Fruit fly (Drosophila melanogaster): ENCODE measurements around the gene CG7968.
A peak's percentile ranks its signal among the peaks of the same experiment; 100 is the strongest.

CG7968 gene

DNA sequence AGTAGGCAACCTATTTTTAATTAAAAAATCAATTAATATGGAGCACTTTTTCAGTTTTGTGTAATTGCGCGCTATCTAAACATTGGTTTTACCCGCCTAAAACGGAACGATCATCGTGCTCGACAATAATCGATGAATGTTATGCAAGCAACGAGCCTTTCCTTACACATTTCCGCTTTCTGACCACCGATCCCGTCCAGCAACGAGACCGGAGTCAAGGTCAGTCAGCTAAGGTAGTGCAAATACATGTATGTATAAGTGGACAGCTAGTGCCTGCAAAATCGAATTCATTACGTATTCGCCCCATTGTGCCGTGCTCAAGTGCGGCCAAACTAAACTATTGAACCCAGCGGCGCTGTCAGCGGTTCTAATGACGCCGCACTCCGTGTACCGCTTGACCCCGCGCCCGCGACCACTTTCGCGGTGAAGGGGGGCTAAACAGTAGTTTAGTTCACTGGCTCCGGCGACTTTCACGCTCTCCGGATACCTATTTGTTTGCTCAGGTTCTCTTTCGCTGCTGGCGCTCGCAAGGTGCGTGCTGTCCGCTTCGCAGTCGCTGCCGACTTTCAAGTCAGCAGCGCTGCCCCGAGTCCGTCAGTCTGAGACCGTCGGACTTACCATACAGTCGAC is 46.1 kb upstream of the CG7968 start, which contains the start of gene CAH1 (continued):
- TF ChIP-seq CG15514 (GFP tag; optimal IDR thresholded peaks at IDR 0.05) (peak; percentile 21), pnt (GFP tag; optimal IDR thresholded peaks at IDR 0.05) (no peak), HLHmδ (GFP tag; optimal IDR thresholded peaks at IDR 0.05) (no peak), exex (tag; optimal IDR thresholded peaks at IDR 0.05) (peak; percentile 71), rib (GFP tag; IDR thresholded peaks at IDR 0.05) (peak; percentile 54; the same call in 1 of the 2 replicates), CG2199 (GFP tag; IDR thresholded peaks at IDR 0.05) (no peak), Taf1 (GFP tag; IDR thresholded peaks at IDR 0.05) (no peak), Dbx (GFP tag; IDR thresholded peaks at IDR 0.05) (peak; percentile 44; the same call in 1 of the 3 replicates), Hr78 (GFP tag; optimal IDR thresholded peaks at IDR 0.05) (peak in 1 of 2 experiments; percentile 96), CG12769 (tag; optimal IDR thresholded peaks at IDR 0.05) (peak; percentile 83), Meics (GFP tag; optimal IDR thresholded peaks at IDR 0.05) (no peak), vvl (GFP tag; IDR thresholded peaks at IDR 0.05) (peak; percentile 57; the same call in 1 of the 2 replicates)

- TF ChIP-seq Lim3 (GFP tag; IDR thresholded peaks at IDR 0.05), result no peak
- TF ChIP-seq tin (GFP tag; optimal IDR thresholded peaks at IDR 0.05), result no peak
- TF ChIP-seq Med (GFP tag), result peak; percentile 64
- TF ChIP-seq so (GFP tag; IDR thresholded peaks at IDR 0.05), result peak; percentile 22; the same call in 1 of the 3 replicates
- peak; percentile 10 for TF ChIP-seq BtbVII (GFP tag; optimal IDR thresholded peaks at IDR 0.05)
- TF ChIP-seq CG18599 (GFP tag; optimal IDR thresholded peaks at IDR 0.05), result peak; percentile 26
- TF ChIP-seq gro (GFP tag; optimal IDR thresholded peaks at IDR 0.05), result peak; percentile 31
- no peak for TF ChIP-seq Atf3 (GFP tag; optimal IDR thresholded peaks at IDR 0.05)
- no peak for TF ChIP-seq Dp (GFP tag; optimal IDR thresholded peaks at IDR 0.05)
- TF ChIP-seq Max (GFP tag; optimal IDR thresholded peaks at IDR 0.05), result no peak
- peak; percentile 6 for TF ChIP-seq HHEX (GFP tag; optimal IDR thresholded peaks at IDR 0.05)
- no peak for TF ChIP-seq HLHmδ (GFP tag; optimal IDR thresholded peaks at IDR 0.05)
- no peak for TF ChIP-seq rib (GFP tag; IDR thresholded peaks at IDR 0.05)
- peak; percentile 93 for TF ChIP-seq exex (tag; optimal IDR thresholded peaks at IDR 0.05)
- TF ChIP-seq Sox100B (GFP tag; optimal IDR thresholded peaks at IDR 0.05), result no peak
- TF ChIP-seq CG1792 (GFP tag; optimal IDR thresholded peaks at IDR 0.05), result no peak
- TF ChIP-seq CG2116 (GFP tag; optimal IDR thresholded peaks at IDR 0.05), result no peak
- TF ChIP-seq ham (GFP tag; IDR thresholded peaks at IDR 0.05), result no peak
- TF ChIP-seq Elba2 (GFP tag; optimal IDR thresholded peaks at IDR 0.05), result no peak
- peak; percentile 50 for TF ChIP-seq grn (GFP tag; optimal IDR thresholded peaks at IDR 0.05)
- no peak for TF ChIP-seq tna (GFP tag; IDR thresholded peaks at IDR 0.05; ENCODE audit: partially characterized antibody)
- no peak for TF ChIP-seq CG4360 (GFP tag; IDR thresholded peaks at IDR 0.05)
- no peak for TF ChIP-seq CG11085 (GFP tag; IDR thresholded peaks at IDR 0.05)
- no peak for TF ChIP-seq slbo (GFP tag; IDR thresholded peaks at IDR 0.05)
- peak; percentile 38 for TF ChIP-seq CG12769 (tag; optimal IDR thresholded peaks at IDR 0.05)
- TF ChIP-seq Jarid2 (GFP tag; optimal IDR thresholded peaks at IDR 0.05), result peak; percentile 25
- TF ChIP-seq Sin3A (optimal IDR thresholded peaks at IDR 0.05), result no peak
- TF ChIP-seq Taf1 (GFP tag; IDR thresholded peaks at IDR 0.05), result no peak
- TF ChIP-seq Deaf1 (tag; optimal IDR thresholded peaks at IDR 0.05), result peak; percentile 82
- TF ChIP-seq sd (tag; optimal IDR thresholded peaks at IDR 0.05), result peak; percentile 75
- TF ChIP-seq CG7987 (GFP tag; optimal IDR thresholded peaks at IDR 0.05), result peak; percentile 94
- no peak for TF ChIP-seq CG3281 (GFP tag; optimal IDR thresholded peaks at IDR 0.05)
- no peak for TF ChIP-seq Hsf (GFP tag; optimal IDR thresholded peaks at IDR 0.05)
- no peak for TF ChIP-seq pnt (GFP tag; optimal IDR thresholded peaks at IDR 0.05)
Measured at dm6 chr2L:13803805-13804560, 45.2 kb upstream of the CG7968 start.
